Worm (Caenorhabditis elegans) whole organism, L3 larva: Measurements from ENCODE around the gene str-246.
A peak's percentile ranks its signal among the peaks of the same experiment; 100 is the strongest.

Experiments
- R02D3.7 ChIP-seq: fragments of 150-350 bp; optimal IDR thresholded peaks from 2 replicates; lab custom pipeline; 2014; ENCODE audit warnings: missing biosample characterization, missing genetic modification characterization
- ZK546.5 ChIP-seq: sonication (generic microtip); optimal IDR thresholded peaks from 2 replicates; lab custom pipeline; 2017; ENCODE audit warnings: missing biosample characterization, missing genetic modification characterization
- ama-1 ChIP-seq: fragments of 150-350 bp; optimal IDR thresholded peaks from 2 replicates; lab custom pipeline; 2018
- ceh-16 ChIP-seq: sonication (generic microtip); optimal IDR thresholded peaks from 2 replicates; lab custom pipeline; 2017; ENCODE audit warnings: missing biosample characterization, missing genetic modification characterization
- ceh-28 ChIP-seq: fragments of 150-350 bp; optimal IDR thresholded peaks from 2 replicates; lab custom pipeline; 2014; ENCODE audit warnings: missing biosample characterization, missing genetic modification reagents, missing genetic modification characterization
- ceh-82 ChIP-seq: fragments of 150-350 bp; optimal IDR thresholded peaks from 2 replicates; lab custom pipeline; 2014; ENCODE audit warnings: missing biosample characterization, missing genetic modification characterization
- ceh-9 ChIP-seq: sonication (generic microtip); optimal IDR thresholded peaks from 2 replicates; lab custom pipeline; 2018; ENCODE audit warnings: missing biosample characterization, missing genetic modification characterization
- daf-12 ChIP-seq: fragments of 150-350 bp; optimal IDR thresholded peaks from 2 replicates; lab custom pipeline; 2014; ENCODE audit warnings: missing biosample characterization, missing genetic modification reagents, missing genetic modification characterization
- egl-5 ChIP-seq: fragments of 150-350 bp; optimal IDR thresholded peaks from 2 replicates; lab custom pipeline; 2017; ENCODE audit warnings: missing biosample characterization, missing genetic modification reagents, missing genetic modification characterization, inconsistent platforms
- elt-1 ChIP-seq: fragments of 150-350 bp; optimal IDR thresholded peaks from 2 replicates; lab custom pipeline; 2014; ENCODE audit warnings: missing biosample characterization, missing genetic modification characterization
- elt-2 ChIP-seq: sonication (generic microtip); optimal IDR thresholded peaks from 2 replicates; lab custom pipeline; 2016; ENCODE audit warnings: missing genetic modification reagents, mild to moderate bottlenecking, missing genetic modification characterization, missing compliant biosample characterization
- elt-3 ChIP-seq, 3 experiments: fragments of 150-350 bp in 1 of 3; sonication (generic microtip) in 2 of 3; optimal IDR thresholded peaks; 2 replicates in 2 of 3; 4 replicates in 1 of 3; lab custom pipeline; 2014 to 2017; ENCODE audit warnings: missing biosample characterization in 3 of 3, missing genetic modification characterization in 3 of 3
- eor-1 ChIP-seq, 2 experiments: fragments of 150-350 bp; optimal IDR thresholded peaks; 2 replicates each; lab custom pipeline; 2014 to 2018; ENCODE audit warnings: missing biosample characterization in 2 of 2, missing genetic modification characterization in 2 of 2
- fkh-10 ChIP-seq: sonication (generic microtip); optimal IDR thresholded peaks from 2 replicates; lab custom pipeline; 2017; ENCODE audit warnings: missing biosample characterization, missing genetic modification reagents, missing genetic modification characterization
- fkh-2 ChIP-seq: fragments of 150-350 bp; optimal IDR thresholded peaks from 2 replicates; lab custom pipeline; 2014; ENCODE audit warnings: missing biosample characterization, missing genetic modification reagents, missing genetic modification characterization
- fos-1 ChIP-seq: fragments of 150-350 bp; optimal IDR thresholded peaks from 2 replicates; lab custom pipeline; 2014; ENCODE audit warnings: missing biosample characterization, missing genetic modification characterization
- hmg-11 ChIP-seq: sonication (generic microtip); optimal IDR thresholded peaks from 2 replicates; lab custom pipeline; 2016; ENCODE audit warnings: missing genetic modification characterization, missing compliant biosample characterization
- jun-1 ChIP-seq: fragments of 150-350 bp; optimal IDR thresholded peaks from 2 replicates; lab custom pipeline; 2014; ENCODE audit warnings: missing biosample characterization, missing genetic modification reagents, missing genetic modification characterization
- lin-39 ChIP-seq: fragments of 150-350 bp; optimal IDR thresholded peaks from 2 replicates; lab custom pipeline; 2018; ENCODE audit warnings: missing biosample characterization, missing genetic modification reagents, missing genetic modification characterization
- lsy-12 ChIP-seq: sonication (generic microtip); optimal IDR thresholded peaks from 2 replicates; lab custom pipeline; 2016; ENCODE audit warnings: mild to moderate bottlenecking, missing genetic modification characterization, missing compliant biosample characterization
- mdl-1 ChIP-seq: fragments of 150-350 bp; optimal IDR thresholded peaks from 2 replicates; lab custom pipeline; 2014; ENCODE audit warnings: missing biosample characterization, missing genetic modification characterization
- mml-1 ChIP-seq: fragments of 150-350 bp; sonication (generic microtip); optimal IDR thresholded peaks from 3 replicates; lab custom pipeline; 2014; ENCODE audit warnings: missing biosample characterization, missing genetic modification characterization
- nfya-1 ChIP-seq: sonication (generic microtip); optimal IDR thresholded peaks from 2 replicates; lab custom pipeline; 2017; ENCODE audit warnings: missing genetic modification characterization, mild to moderate bottlenecking, missing compliant biosample characterization, antibody characterized with exemption, moderate library complexity; ENCODE audit not compliant: insufficient read depth
- nhr-11 ChIP-seq: fragments of 150-350 bp; optimal IDR thresholded peaks from 2 replicates; lab custom pipeline; 2014; ENCODE audit warnings: missing biosample characterization, missing genetic modification characterization
- nhr-12 ChIP-seq: fragments of 150-350 bp; optimal IDR thresholded peaks from 2 replicates; lab custom pipeline; 2014; ENCODE audit warnings: missing biosample characterization, missing genetic modification characterization
- nhr-23 ChIP-seq: fragments of 150-350 bp; optimal IDR thresholded peaks from 2 replicates; lab custom pipeline; 2014; ENCODE audit warnings: missing biosample characterization, missing genetic modification reagents, missing genetic modification characterization
- nhr-237 ChIP-seq: fragments of 150-350 bp; optimal IDR thresholded peaks from 2 replicates; lab custom pipeline; 2014; ENCODE audit warnings: missing biosample characterization, missing genetic modification characterization
- nhr-25 ChIP-seq: sonication (generic microtip); optimal IDR thresholded peaks from 2 replicates; lab custom pipeline; 2017; ENCODE audit warnings: missing biosample characterization, missing genetic modification characterization
- nhr-28 ChIP-seq: fragments of 150-350 bp; optimal IDR thresholded peaks from 2 replicates; lab custom pipeline; 2014; ENCODE audit warnings: missing biosample characterization, missing genetic modification characterization
- nhr-43 ChIP-seq: sonication (generic microtip); optimal IDR thresholded peaks from 2 replicates; lab custom pipeline; 2016; ENCODE audit warnings: mild to moderate bottlenecking, missing genetic modification characterization, missing compliant biosample characterization; ENCODE audit not compliant: poor library complexity, severe bottlenecking
- nhr-67 ChIP-seq: fragments of 150-350 bp; optimal IDR thresholded peaks from 2 replicates; lab custom pipeline; 2014; ENCODE audit warnings: missing biosample characterization, missing genetic modification characterization
- nhr-76 ChIP-seq: fragments of 150-350 bp; sonication (generic microtip); optimal IDR thresholded peaks from 5 replicates; lab custom pipeline; 2014; ENCODE audit warnings: missing biosample characterization, missing genetic modification characterization
- nhr-77 ChIP-seq: fragments of 150-350 bp; optimal IDR thresholded peaks from 2 replicates; lab custom pipeline; 2014; ENCODE audit warnings: missing biosample characterization, missing genetic modification characterization
- pha-4 ChIP-seq: fragments of 150-350 bp; optimal IDR thresholded peaks from 2 replicates; lab custom pipeline; 2014; ENCODE audit warnings: missing biosample characterization, missing genetic modification reagents, missing genetic modification characterization
- pqm-1 ChIP-seq: fragments of 150-350 bp; optimal IDR thresholded peaks from 2 replicates; lab custom pipeline; 2017; ENCODE audit warnings: missing biosample characterization, missing genetic modification characterization, inconsistent platforms
- sea-2 ChIP-seq: fragments of 150-350 bp; sonication (generic microtip); optimal IDR thresholded peaks from 4 replicates; lab custom pipeline; 2014; ENCODE audit warnings: missing biosample characterization, missing genetic modification reagents, missing genetic modification characterization
- snpc-4 ChIP-seq: fragments of 150-350 bp; optimal IDR thresholded peaks from 2 replicates; lab custom pipeline; 2014; ENCODE audit warnings: missing biosample characterization, missing genetic modification characterization
- tbx-2 ChIP-seq: sonication (generic microtip); optimal IDR thresholded peaks from 2 replicates; lab custom pipeline; 2016; ENCODE audit warnings: mild to moderate bottlenecking, missing genetic modification characterization, missing compliant biosample characterization
- unc-39 ChIP-seq: sonication (generic microtip); optimal IDR thresholded peaks from 4 replicates; lab custom pipeline; 2017; ENCODE audit warnings: missing biosample characterization, missing genetic modification characterization
- unc-62 ChIP-seq: fragments of 150-350 bp; sonication (generic microtip); optimal IDR thresholded peaks from 4 replicates; lab custom pipeline; 2014; ENCODE audit warnings: missing biosample characterization, missing genetic modification reagents, missing genetic modification characterization
- zag-1 ChIP-seq: fragments of 150-350 bp; optimal IDR thresholded peaks from 2 replicates; lab custom pipeline; 2014; ENCODE audit warnings: missing biosample characterization, missing genetic modification characterization
- ztf-11 ChIP-seq: fragments of 150-350 bp; optimal IDR thresholded peaks from 2 replicates; lab custom pipeline; 2014; ENCODE audit warnings: missing biosample characterization, missing genetic modification characterization

Gene str-246

ce11 chrIII:11050658-11051118 is 26.8 kb upstream of the str-246 start:
- TF ChIP-seq nfya-1 (tag; lab: Kevin White, UChicago) = peak; percentile 29
- peak; percentile 10 for TF ChIP-seq snpc-4
- peak; percentile 82 for TF ChIP-seq pha-4 (tag; lab: Kevin White, UChicago)
- TF ChIP-seq elt-2 (tag; lab: Kevin White, UChicago) = peak; percentile 48
- no peak for TF ChIP-seq elt-3 (tag; optimal IDR thresholded peaks at IDR 0.05; lab: Kevin White, UChicago)
- TF ChIP-seq jun-1 = peak; percentile 80
- peak; percentile 16 for TF ChIP-seq nhr-23 (tag; lab: Kevin White, UChicago)
- TF ChIP-seq nhr-43 (tag; lab: Kevin White, UChicago) = no peak
- TF ChIP-seq hmg-11 (tag; lab: Kevin White, UChicago) = peak; percentile 55
- TF ChIP-seq lin-39 (tag; lab: Kevin White, UChicago) = no peak
- peak; percentile 45 for TF ChIP-seq pqm-1
- TF ChIP-seq egl-5 = peak; percentile 9

- TF ChIP-seq pha-4 (tag; lab: Kevin White, UChicago) (no peak), ZK546.5 (tag; lab: Kevin White, UChicago) (no peak), ama-1 (lab: Kevin White, UChicago) (no peak), egl-5 (no peak), mdl-1 (no peak), ceh-9 (tag; lab: Kevin White, UChicago) (no peak), unc-39 (tag; lab: Kevin White, UChicago) (no peak), fkh-2 (tag; lab: Kevin White, UChicago) (no peak), eor-1 (tag; optimal IDR thresholded peaks at IDR 0.05; lab: Kevin White, UChicago) (no peak), ceh-16 (no peak), nhr-23 (tag; lab: Kevin White, UChicago) (no peak), mml-1 (tag; lab: Kevin White, UChicago) (no peak), daf-12 (tag; lab: Kevin White, UChicago) (no peak), R02D3.7 (tag; lab: Kevin White, UChicago) (no peak), nhr-237 (tag; lab: Kevin White, UChicago) (no peak), nhr-11 (tag; lab: Kevin White, UChicago) (no peak), fos-1 (no peak), snpc-4 (no peak), nhr-12 (tag; lab: Kevin White, UChicago) (no peak), elt-1 (no peak)
Measured at ce11 chrIII:11053603-11054002, 23.9 kb upstream of the str-246 start.

- TF ChIP-seq nhr-76 (tag; lab: Kevin White, UChicago) (no peak), nfya-1 (tag; lab: Kevin White, UChicago) (peak; percentile 96)
- TF ChIP-seq, all 47 proteins: peak for 1
Measured at ce11 chrIII:11054032-11054431, 23.5 kb upstream of the str-246 start.

- TF ChIP-seq lin-39 (tag; lab: Kevin White, UChicago) (peak; percentile 82), zag-1 (no peak), fkh-10 (GFP tag; lab: Kevin White, UChicago) (no peak), sea-2 (GFP tag; lab: Kevin White, UChicago) (no peak), ceh-9 (tag; lab: Kevin White, UChicago) (no peak), ceh-28 (tag; lab: Kevin White, UChicago) (peak; percentile 17), mdl-1 (no peak), nhr-25 (peak; percentile 78), elt-2 (tag; lab: Kevin White, UChicago) (peak; percentile 44), lsy-12 (tag; lab: Kevin White, UChicago) (no peak), nhr-76 (tag; lab: Kevin White, UChicago) (no peak), tbx-2 (tag; lab: Kevin White, UChicago) (no peak), fkh-2 (tag; lab: Kevin White, UChicago) (no peak), egl-5 (peak; percentile 15), daf-12 (tag; lab: Kevin White, UChicago) (no peak), nhr-23 (tag; lab: Kevin White, UChicago) (peak; percentile 75), nhr-237 (tag; lab: Kevin White, UChicago) (no peak), unc-62 (GFP tag; lab: Kevin White, UChicago) (no peak), nhr-77 (tag; lab: Kevin White, UChicago) (no peak), unc-39 (tag; lab: Kevin White, UChicago) (no peak), ama-1 (lab: Kevin White, UChicago) (no peak), ZK546.5 (tag; lab: Kevin White, UChicago) (no peak), R02D3.7 (tag; lab: Kevin White, UChicago) (no peak), ceh-82 (tag; lab: Kevin White, UChicago) (no peak), snpc-4 (peak; percentile 46), elt-1 (no peak), nhr-28 (tag; lab: Kevin White, UChicago) (no peak), fos-1 (no peak), ztf-11 (tag; lab: Kevin White, UChicago) (no peak), pha-4 (tag; lab: Kevin White, UChicago) (peak; percentile 92), jun-1 (peak; percentile 27), mml-1 (tag; lab: Kevin White, UChicago) (no peak), nhr-43 (tag; lab: Kevin White, UChicago) (no peak), nhr-67 (no peak), hmg-11 (tag; lab: Kevin White, UChicago) (peak; percentile 72)
Measured at ce11 chrIII:11054532-11055265, 22.8 kb upstream of the str-246 start.
